Fruit fly (Drosophila melanogaster): ENCODE measurements around the gene CG34447.

The CG34447 gene

dm6 chr2L:2456516-2457392 is 36.9 kb upstream of the CG34447 start:
- no peak for TF ChIP-seq D1 (tag; optimal IDR thresholded peaks at IDR 0.05)
- TF ChIP-seq CG8159 (tag; optimal IDR thresholded peaks at IDR 0.05), result no peak
- no peak for TF ChIP-seq EcR (GFP tag; optimal IDR thresholded peaks at IDR 0.05)
- TF ChIP-seq CG15710 (tag; optimal IDR thresholded peaks at IDR 0.05), result no peak
- no peak for TF ChIP-seq CG9948 (tag; optimal IDR thresholded peaks at IDR 0.05)
- no peak for TF ChIP-seq CG14655 (GFP tag; optimal IDR thresholded peaks at IDR 0.05)
- TF ChIP-seq Pif1B (GFP tag; optimal IDR thresholded peaks at IDR 0.05), result no peak

dm6 chr2L:2454644-2455043 is 34.8 kb upstream of the CG34447 start:
- no peak for TF ChIP-seq CG10348 (GFP tag; IDR thresholded peaks at IDR 0.05)
- peak; percentile 28; the same call in 1 of the 3 replicates for TF ChIP-seq CG4496 (GFP tag; IDR thresholded peaks at IDR 0.05)
- peak; percentile 9 for TF ChIP-seq EcR (GFP tag; optimal IDR thresholded peaks at IDR 0.05)
- TF ChIP-seq Pif1A (GFP tag; optimal IDR thresholded peaks at IDR 0.05), result no peak
- TF ChIP-seq CG13204 (GFP tag; optimal IDR thresholded peaks at IDR 0.05), result peak; percentile 94

dm6 chr2L:2453818-2454217 is 34.0 kb upstream of the CG34447 start:
- TF ChIP-seq CG14655 (GFP tag; optimal IDR thresholded peaks at IDR 0.05), result no peak
- TF ChIP-seq rn (GFP tag; IDR thresholded peaks at IDR 0.05), result no peak
- no peak for TF ChIP-seq CG4496 (GFP tag; IDR thresholded peaks at IDR 0.05)
- no peak for TF ChIP-seq CG10348 (GFP tag; IDR thresholded peaks at IDR 0.05)
- no peak for TF ChIP-seq D1 (tag; optimal IDR thresholded peaks at IDR 0.05)
- no peak for TF ChIP-seq CG13204 (GFP tag; optimal IDR thresholded peaks at IDR 0.05)
- no peak for TF ChIP-seq EcR (GFP tag; optimal IDR thresholded peaks at IDR 0.05)
- no peak for TF ChIP-seq CG34367 (tag; optimal IDR thresholded peaks at IDR 0.05)
- TF ChIP-seq CG17806 (tag; optimal IDR thresholded peaks at IDR 0.05), result no peak
- no peak for TF ChIP-seq Ets98B (GFP tag; IDR thresholded peaks at IDR 0.05)
- no peak for TF ChIP-seq Pif1B (GFP tag; optimal IDR thresholded peaks at IDR 0.05)
- no peak for TF ChIP-seq CG32121 (GFP tag; IDR thresholded peaks at IDR 0.05)
- TF ChIP-seq gl (tag; optimal IDR thresholded peaks at IDR 0.05), result no peak
- no peak for TF ChIP-seq Snoo (tag; optimal IDR thresholded peaks at IDR 0.05)
- TF ChIP-seq CG8159 (tag; optimal IDR thresholded peaks at IDR 0.05), result no peak
- no peak for TF ChIP-seq CG12605 (GFP tag; IDR thresholded peaks at IDR 0.05)
- TF ChIP-seq CG9948 (tag; optimal IDR thresholded peaks at IDR 0.05), result no peak

dm6 chr2L:2450723-2451379 is 31.0 kb upstream of the CG34447 start:
- TF ChIP-seq CG13204 (GFP tag; optimal IDR thresholded peaks at IDR 0.05) (peak; percentile 26), EcR (GFP tag; optimal IDR thresholded peaks at IDR 0.05) (peak; percentile 80), Ets98B (GFP tag; IDR thresholded peaks at IDR 0.05) (no peak; the same call in 1 of the 2 replicates), CG4496 (GFP tag; IDR thresholded peaks at IDR 0.05) (0 out of 3 replicates have a peak, but pooled peaks have one; percentile 35), CG32121 (GFP tag; IDR thresholded peaks at IDR 0.05) (no peak), CG12605 (GFP tag; IDR thresholded peaks at IDR 0.05) (no peak)

- TF ChIP-seq rn (GFP tag; IDR thresholded peaks at IDR 0.05), result no peak
- peak; percentile 29 for TF ChIP-seq gl (tag; optimal IDR thresholded peaks at IDR 0.05)
These were observed 29.9 kb upstream of the CG34447 start for dm6 chr2L:2449665-2450064.

dm6 chr2L:2448514-2448913 is 28.7 kb upstream of the CG34447 start:
- TF ChIP-seq gl (tag; optimal IDR thresholded peaks at IDR 0.05), result no peak
- TF ChIP-seq CG8301 (tag; optimal IDR thresholded peaks at IDR 0.05), result no peak
- TF ChIP-seq CG4496 (GFP tag; IDR thresholded peaks at IDR 0.05), result 0 out of 3 replicates have a peak, but pooled peaks have one; percentile 31
- no peak for TF ChIP-seq CG15710 (tag; optimal IDR thresholded peaks at IDR 0.05)
- TF ChIP-seq CG32121 (GFP tag; IDR thresholded peaks at IDR 0.05), result no peak
- peak; percentile 39 for TF ChIP-seq EcR (GFP tag; optimal IDR thresholded peaks at IDR 0.05)

- TF ChIP-seq CG8159 (tag; optimal IDR thresholded peaks at IDR 0.05) (peak; percentile 9), CG14655 (GFP tag; optimal IDR thresholded peaks at IDR 0.05) (peak; percentile 41), CG8301 (tag; optimal IDR thresholded peaks at IDR 0.05) (peak; percentile 31), CG17806 (tag; optimal IDR thresholded peaks at IDR 0.05) (peak; percentile 14), CG12605 (GFP tag; IDR thresholded peaks at IDR 0.05) (no peak), Ets98B (GFP tag; IDR thresholded peaks at IDR 0.05) (no peak)
These were observed 18.9 kb upstream of the CG34447 start for dm6 chr2L:2438640-2439276.
